Fruit fly (Drosophila melanogaster): Measurements from ENCODE around the gene CG42446.

CG42446 gene

dm6 chr3R:16353195-16353594 lies 6.7 kb downstream of the CG42446 start:
- TF ChIP-seq B-H1 (GFP tag; IDR thresholded peaks at IDR 0.05): no peak
- no peak for TF ChIP-seq HmgD (GFP tag; optimal IDR thresholded peaks at IDR 0.05)
- peak; percentile 80 for TF ChIP-seq Med (GFP tag)
- no peak for TF ChIP-seq unpg (GFP tag; optimal IDR thresholded peaks at IDR 0.05)
- no peak for TF ChIP-seq CG1603 (tag; optimal IDR thresholded peaks at IDR 0.05)
- no peak for TF ChIP-seq cato (GFP tag; optimal IDR thresholded peaks at IDR 0.05; ENCODE audit: borderline replicate concordance)
- no peak for TF ChIP-seq CG13287 (GFP tag; IDR thresholded peaks at IDR 0.05; ENCODE audit: partially characterized antibody)
- no peak for TF ChIP-seq CG4707 (GFP tag; optimal IDR thresholded peaks at IDR 0.05)
- no peak for TF ChIP-seq ro (GFP tag; IDR thresholded peaks at IDR 0.05)
- TF ChIP-seq CG9932 (GFP tag; IDR thresholded peaks at IDR 0.05): 0 out of 2 replicates have a peak, but pooled peaks have one; percentile 18
- peak; percentile 12 for TF ChIP-seq CG13894 (tag; optimal IDR thresholded peaks at IDR 0.05)
- TF ChIP-seq BEAF-32 (GFP tag; optimal IDR thresholded peaks at IDR 0.05): no peak
- peak; percentile 0 for TF ChIP-seq sug (tag; optimal IDR thresholded peaks at IDR 0.05)
- TF ChIP-seq CG43689 (GFP tag; IDR thresholded peaks at IDR 0.05): no peak
- TF ChIP-seq CG13624 (GFP tag; optimal IDR thresholded peaks at IDR 0.05): peak; percentile 54
- TF ChIP-seq B-H2 (GFP tag; optimal IDR thresholded peaks at IDR 0.05): peak; percentile 4
- no peak for TF ChIP-seq Jarid2 (GFP tag; optimal IDR thresholded peaks at IDR 0.05)
- TF ChIP-seq Hr3 (GFP tag; optimal IDR thresholded peaks at IDR 0.05): no peak
- TF ChIP-seq Lpt (GFP tag; optimal IDR thresholded peaks at IDR 0.05): no peak
- TF ChIP-seq gem (tag; optimal IDR thresholded peaks at IDR 0.05): no peak
- no peak for TF ChIP-seq lov (optimal IDR thresholded peaks at IDR 0.05)
- TF ChIP-seq lov (GFP tag; IDR thresholded peaks at IDR 0.05): no peak
- TF ChIP-seq hkb (optimal IDR thresholded peaks at IDR 0.05): no peak
- no peak for TF ChIP-seq hkb (GFP tag; IDR thresholded peaks at IDR 0.05)
- peak; percentile 39 for TF ChIP-seq gro (GFP tag; optimal IDR thresholded peaks at IDR 0.05)
- no peak for TF ChIP-seq ken (GFP tag; IDR thresholded peaks at IDR 0.05)
- peak; percentile 82 for TF ChIP-seq Meics (GFP tag; optimal IDR thresholded peaks at IDR 0.05)
- TF ChIP-seq CG5245 (GFP tag; optimal IDR thresholded peaks at IDR 0.05): no peak
- TF ChIP-seq nmo (GFP tag; optimal IDR thresholded peaks at IDR 0.05): no peak
- TF ChIP-seq nerfin-2 (GFP tag; IDR thresholded peaks at IDR 0.05; ENCODE audit: partially characterized antibody): no peak
- TF ChIP-seq sisA (GFP tag; IDR thresholded peaks at IDR 0.05): no peak
- TF ChIP-seq gfzf (GFP tag; optimal IDR thresholded peaks at IDR 0.05): no peak
- no peak for TF ChIP-seq CTCF (GFP tag; optimal IDR thresholded peaks at IDR 0.05)
- TF ChIP-seq Taf1 (GFP tag; IDR thresholded peaks at IDR 0.05): no peak
- peak in 1 of 2 experiments; percentile 91 for TF ChIP-seq Pdp1 (GFP tag; optimal IDR thresholded peaks at IDR 0.05)
- no peak for TF ChIP-seq klu (GFP tag; IDR thresholded peaks at IDR 0.05)
- peak; percentile 0 for TF ChIP-seq CG18599 (GFP tag; optimal IDR thresholded peaks at IDR 0.05)
- TF ChIP-seq CG4360 (GFP tag; IDR thresholded peaks at IDR 0.05): peak; percentile 21; the same call in 1 of the 2 replicates
- no peak for TF ChIP-seq Oli (tag; optimal IDR thresholded peaks at IDR 0.05)
- 0 out of 2 replicates have a peak, but pooled peaks have one; percentile 24 for TF ChIP-seq slbo (GFP tag; IDR thresholded peaks at IDR 0.05)
- no peak for TF ChIP-seq gcm2 (GFP tag; optimal IDR thresholded peaks at IDR 0.05)
- TF ChIP-seq MESR4 (GFP tag; optimal IDR thresholded peaks at IDR 0.05): no peak
- TF ChIP-seq Lim3 (GFP tag; IDR thresholded peaks at IDR 0.05): no peak
- TF ChIP-seq CG15269 (tag; optimal IDR thresholded peaks at IDR 0.05): peak; percentile 38
- TF ChIP-seq CG8290 (GFP tag; optimal IDR thresholded peaks at IDR 0.05): no peak
- peak in 1 of 2 experiments; percentile 12 for TF ChIP-seq CG8290 (tag; optimal IDR thresholded peaks at IDR 0.05)
- TF ChIP-seq Bgb (GFP tag; IDR thresholded peaks at IDR 0.05; ENCODE audit: partially characterized antibody): no peak
- 0 out of 2 replicates have a peak, but pooled peaks have one; percentile 18 for TF ChIP-seq CG14441 (GFP tag; IDR thresholded peaks at IDR 0.05)
- TF ChIP-seq stwl (tag; optimal IDR thresholded peaks at IDR 0.05): no peak
- TF ChIP-seq NK7.1 (GFP tag; optimal IDR thresholded peaks at IDR 0.05): no peak
- peak; percentile 7 for TF ChIP-seq HHEX (GFP tag; optimal IDR thresholded peaks at IDR 0.05)
- no peak for TF ChIP-seq chif (GFP tag; optimal IDR thresholded peaks at IDR 0.05)
